Fruit fly (Drosophila melanogaster): ENCODE results near the gene Tbc1d15-17.

Tbc1d15-17 gene

dm6 chr2L:249048-249825, 42.3 kb downstream of the Tbc1d15-17 start (continued):
- no peak for TF ChIP-seq zfh2 (GFP tag; optimal IDR thresholded peaks at IDR 0.05)
- TF ChIP-seq Dref (GFP tag; IDR thresholded peaks at IDR 0.05), result no peak
- TF ChIP-seq jumu (GFP tag; optimal IDR thresholded peaks at IDR 0.05), result no peak
- peak; percentile 39 for TF ChIP-seq scrt (GFP tag; optimal IDR thresholded peaks at IDR 0.05)
- TF ChIP-seq gcm (GFP tag; optimal IDR thresholded peaks at IDR 0.05), result peak; percentile 54
- TF ChIP-seq Adf1 (GFP tag; IDR thresholded peaks at IDR 0.05), result peak; percentile 79
- no peak for TF ChIP-seq CG12659 (GFP tag; optimal IDR thresholded peaks at IDR 0.05)
- peak; percentile 80 for TF ChIP-seq CG1832 (GFP tag; optimal IDR thresholded peaks at IDR 0.05)
- TF ChIP-seq dmrt11E (tag; optimal IDR thresholded peaks at IDR 0.05), result peak; percentile 5
- TF ChIP-seq CG6689 (GFP tag; IDR thresholded peaks at IDR 0.05), result 0 out of 2 replicates have a peak, but pooled peaks have one; percentile 38
- TF ChIP-seq Gug (GFP tag; IDR thresholded peaks at IDR 0.05), result 0 out of 4 replicates have a peak, but pooled peaks have one; percentile 19
- peak; percentile 34 for TF ChIP-seq CG17359 (tag; optimal IDR thresholded peaks at IDR 0.05)
- peak; percentile 84 for TF ChIP-seq nom (GFP tag; optimal IDR thresholded peaks at IDR 0.05)
- TF ChIP-seq Sox102F (GFP tag; optimal IDR thresholded peaks at IDR 0.05), result peak; percentile 42
- TF ChIP-seq abd-A (tag; optimal IDR thresholded peaks at IDR 0.05), result peak; percentile 67
- TF ChIP-seq Bgb (GFP tag; IDR thresholded peaks at IDR 0.05; ENCODE audit: partially characterized antibody), result peak; percentile 12; the same call in 1 of the 2 replicates
- peak in 1 of 2 experiments; percentile 42 for TF ChIP-seq Pdp1 (GFP tag; optimal IDR thresholded peaks at IDR 0.05)
- TF ChIP-seq sd (tag; optimal IDR thresholded peaks at IDR 0.05), result peak; percentile 60
- TF ChIP-seq repo (GFP tag; optimal IDR thresholded peaks at IDR 0.05), result no peak
- TF ChIP-seq CG10959 (GFP tag; IDR thresholded peaks at IDR 0.05), result no peak
- peak; percentile 32 for TF ChIP-seq Ets65A (GFP tag)
- no peak for TF ChIP-seq CG7271 (tag; optimal IDR thresholded peaks at IDR 0.05)
- TF ChIP-seq CG2678 (tag; optimal IDR thresholded peaks at IDR 0.05), result no peak
- peak; percentile 47 for TF ChIP-seq psq (GFP tag; optimal IDR thresholded peaks at IDR 0.05)
- peak; percentile 31 for TF ChIP-seq CG18262 (tag; optimal IDR thresholded peaks at IDR 0.05)
- no peak for TF ChIP-seq Atf-2 (GFP tag; optimal IDR thresholded peaks at IDR 0.05)
- TF ChIP-seq Trl (optimal IDR thresholded peaks at IDR 0.05), result peak; percentile 95 to 97
- peak; percentile 31 for TF ChIP-seq Trl (GFP tag; optimal IDR thresholded peaks at IDR 0.05)
- TF ChIP-seq row (GFP tag; IDR thresholded peaks at IDR 0.05), result no peak
- TF ChIP-seq ATbp (GFP tag; optimal IDR thresholded peaks at IDR 0.05), result no peak
- peak; percentile 47 for TF ChIP-seq gem (tag; optimal IDR thresholded peaks at IDR 0.05)
- TF ChIP-seq CG4360 (GFP tag; IDR thresholded peaks at IDR 0.05), result no peak
- no peak for TF ChIP-seq Ravus (GFP tag; IDR thresholded peaks at IDR 0.05)
- TF ChIP-seq Bteb2 (GFP tag; optimal IDR thresholded peaks at IDR 0.05), result no peak
- TF ChIP-seq chm (GFP tag; IDR thresholded peaks at IDR 0.05), result peak; percentile 50
- peak; percentile 88 for TF ChIP-seq cg (GFP tag; optimal IDR thresholded peaks at IDR 0.05)
- peak; percentile 28 for TF ChIP-seq CG10543 (GFP tag; optimal IDR thresholded peaks at IDR 0.05)
- TF ChIP-seq CG7372 (GFP tag; IDR thresholded peaks at IDR 0.05), result no peak
- no peak for TF ChIP-seq pan (optimal IDR thresholded peaks at IDR 0.05)
- TF ChIP-seq pan (GFP tag; optimal IDR thresholded peaks at IDR 0.05 in 1 of 2, IDR thresholded peaks at IDR 0.05 in 1 of 2), result peak in 1 of 2 experiments; percentile 43
- no peak for TF ChIP-seq BtbVII (GFP tag; optimal IDR thresholded peaks at IDR 0.05)
- TF ChIP-seq mld (GFP tag; IDR thresholded peaks at IDR 0.05; ENCODE audit: partially characterized antibody), result no peak
- peak; percentile 15 for TF ChIP-seq CG10979 (tag; optimal IDR thresholded peaks at IDR 0.05)
- TF ChIP-seq nerfin-1 (tag; optimal IDR thresholded peaks at IDR 0.05), result peak; percentile 3
- peak; percentile 18 for TF ChIP-seq trem (tag; optimal IDR thresholded peaks at IDR 0.05)
- peak; percentile 31; the same call in 1 of the 2 replicates for TF ChIP-seq CG32532 (GFP tag; IDR thresholded peaks at IDR 0.05)
- no peak for TF ChIP-seq E2f2 (GFP tag; IDR thresholded peaks at IDR 0.05)
- TF ChIP-seq Spps (tag; optimal IDR thresholded peaks at IDR 0.05), result no peak
- TF ChIP-seq CG15601 (tag; optimal IDR thresholded peaks at IDR 0.05), result peak; percentile 0
